Worm (Caenorhabditis elegans) whole organism, young adult: Measurements from ENCODE around the gene unc-22.
A peak's percentile ranks its signal among the peaks of the same experiment; 100 is the strongest.

Experiments used
- B0035.1 ChIP-seq: sonication (generic microtip); optimal IDR thresholded peaks from 2 replicates; lab custom pipeline; 2016; ENCODE audit warnings: missing genetic modification characterization, mild to moderate bottlenecking, missing compliant biosample characterization, missing genotype, missing genetic modification reagents
- D2030.7 ChIP-seq: fragments of 200-800 bp; sonication (Bioruptor generic); IDR thresholded peaks from 2 replicates; pipeline ENCODE4 v1.3.6; 2022; ENCODE audit warnings: missing genetic modification reagents, missing genetic modification characterization, missing compliant biosample characterization
- F22D6.2 ChIP-seq: sonication (generic microtip); optimal IDR thresholded peaks from 2 replicates; lab custom pipeline; 2016; ENCODE audit warnings: mild to moderate bottlenecking, missing genetic modification characterization, missing compliant biosample characterization
- F23B12.7 ChIP-seq: sonication (generic microtip); optimal IDR thresholded peaks from 2 replicates; lab custom pipeline; 2017; ENCODE audit warnings: missing genetic modification characterization, mild to moderate bottlenecking, missing compliant biosample characterization, antibody characterized with exemption, moderate library complexity; ENCODE audit not compliant: insufficient read depth
- F33H1.4 ChIP-seq: fragments of 200-800 bp; sonication (Bioruptor generic); IDR thresholded peaks from 2 replicates; pipeline ENCODE4 v1.3.6; 2022; ENCODE audit warnings: missing genetic modification reagents, missing genetic modification characterization, missing compliant biosample characterization
- F52B5.7 ChIP-seq: sonication (generic microtip); optimal IDR thresholded peaks from 2 replicates; lab custom pipeline; 2016; ENCODE audit warnings: mild to moderate bottlenecking, missing genetic modification characterization, missing compliant biosample characterization
- F57A8.1 ChIP-seq: fragments of 200-800 bp; sonication (Bioruptor generic); optimal IDR thresholded peaks from 2 replicates; lab custom pipeline; 2018; ENCODE audit warnings: mild to moderate bottlenecking, missing genetic modification characterization, moderate library complexity, missing compliant biosample characterization
- K12H6.12 ChIP-seq: fragments of 200-800 bp; sonication (Bioruptor generic); optimal IDR thresholded peaks from 2 replicates; lab custom pipeline; 2018; ENCODE audit warnings: mild to moderate bottlenecking, missing genetic modification characterization, missing compliant biosample characterization
- T07F8.4 ChIP-seq: sonication (generic microtip); optimal IDR thresholded peaks from 2 replicates; lab custom pipeline; 2016; ENCODE audit warnings: mild to moderate bottlenecking, missing genetic modification characterization, moderate library complexity, missing compliant biosample characterization
- T26A5.8 ChIP-seq: sonication (generic microtip); optimal IDR thresholded peaks from 2 replicates; lab custom pipeline; 2016; ENCODE audit warnings: missing genetic modification characterization, missing compliant biosample characterization
- Y67H2A.10 ChIP-seq: fragments of 200-800 bp; sonication (Bioruptor generic); conservative IDR thresholded peaks from 2 replicates; pipeline ENCODE4 v1.3.6; 2022; ENCODE audit warnings: missing genetic modification reagents, missing genetic modification characterization, missing compliant biosample characterization
- Y79H2A.3 ChIP-seq: fragments of 200-800 bp; sonication (Bioruptor generic); conservative IDR thresholded peaks from 2 replicates; pipeline ENCODE4 v1.3.6; 2022; ENCODE audit warnings: missing genetic modification reagents, missing genetic modification characterization, missing compliant biosample characterization
- Y95B8A.8 ChIP-seq: fragments of 200-800 bp; sonication (Bioruptor generic); IDR thresholded peaks from 2 replicates; pipeline ENCODE4 v1.3.6; 2022; ENCODE audit warnings: missing genetic modification reagents, missing genetic modification characterization, missing compliant biosample characterization
- ZK185.1 ChIP-seq: sonication (generic microtip); optimal IDR thresholded peaks from 2 replicates; lab custom pipeline; 2016; ENCODE audit warnings: mild to moderate bottlenecking, missing genetic modification characterization, missing compliant biosample characterization; ENCODE audit not compliant: poor library complexity, severe bottlenecking
- akir-1 ChIP-seq: fragments of 200-800 bp; sonication (Bioruptor generic); optimal IDR thresholded peaks from 2 replicates; lab custom pipeline; 2018; ENCODE audit warnings: mild to moderate bottlenecking, missing genetic modification characterization, moderate library complexity, missing compliant biosample characterization
- ama-1 ChIP-seq, 3 experiments: fragments of 150-350 bp in 1 of 3; sonication (generic microtip) in 2 of 3; optimal IDR thresholded peaks; 2 replicates each; lab custom pipeline; 2014 to 2018; ENCODE audit warnings: missing biosample characterization in 2 of 3, missing genetic modification characterization in 2 of 3, missing genetic modification reagents in 2 of 3
- atf-7 ChIP-seq: sonication (generic microtip); optimal IDR thresholded peaks from 2 replicates; lab custom pipeline; 2017; ENCODE audit warnings: mild to moderate bottlenecking, missing genetic modification characterization, missing compliant biosample characterization
- attf-5 ChIP-seq: fragments of 200-800 bp; sonication (Bioruptor generic); optimal IDR thresholded peaks from 2 replicates; lab custom pipeline; 2018; ENCODE audit warnings: mild to moderate bottlenecking, missing genetic modification characterization, missing compliant biosample characterization
- cebp-2 ChIP-seq: fragments of 200-800 bp; sonication (Bioruptor generic); IDR thresholded peaks from 2 replicates; pipeline ENCODE4 v1.3.6; 2022; ENCODE audit warnings: missing genetic modification characterization, missing compliant biosample characterization
- dpff-1 ChIP-seq: sonication (generic microtip); optimal IDR thresholded peaks from 2 replicates; lab custom pipeline; 2017; ENCODE audit warnings: mild to moderate bottlenecking, missing genetic modification characterization, missing compliant biosample characterization
- efl-1 ChIP-seq: fragments of 150-350 bp; optimal IDR thresholded peaks from 2 replicates; lab custom pipeline; 2014; ENCODE audit warnings: missing biosample characterization, missing genetic modification reagents, missing genetic modification characterization
- egl-44 ChIP-seq: fragments of 200-800 bp; sonication (Bioruptor generic); IDR thresholded peaks from 2 replicates; pipeline ENCODE4 v1.3.6; 2022; ENCODE audit warnings: missing genetic modification reagents, missing genetic modification characterization, missing compliant biosample characterization
- egrh-3 ChIP-seq: fragments of 200-800 bp; sonication (Bioruptor generic); IDR thresholded peaks from 2 replicates; pipeline ENCODE4 v1.3.6; 2022; ENCODE audit warnings: missing genetic modification reagents, missing genetic modification characterization, missing compliant biosample characterization
- ekl-4 ChIP-seq: fragments of 200-800 bp; sonication (Bioruptor generic); IDR thresholded peaks from 2 replicates; pipeline ENCODE4 v1.3.6; 2022; ENCODE audit warnings: missing genetic modification reagents, missing genetic modification characterization, missing compliant biosample characterization
- ets-4 ChIP-seq: fragments of 200-800 bp; sonication (Bioruptor generic); optimal IDR thresholded peaks from 2 replicates; lab custom pipeline; 2018; ENCODE audit warnings: mild to moderate bottlenecking, missing genetic modification characterization, missing compliant biosample characterization
- fkh-3 ChIP-seq: sonication (generic microtip); optimal IDR thresholded peaks from 2 replicates; lab custom pipeline; 2016; ENCODE audit warnings: mild to moderate bottlenecking, missing genetic modification characterization, missing compliant biosample characterization
- hlh-12 ChIP-seq: sonication (generic microtip); optimal IDR thresholded peaks from 2 replicates; lab custom pipeline; 2016; ENCODE audit warnings: missing genetic modification characterization, missing compliant biosample characterization
- hmg-1.2 ChIP-seq: fragments of 200-800 bp; sonication (Bioruptor generic); IDR thresholded peaks from 2 replicates; pipeline ENCODE4 v1.3.6; 2022; ENCODE audit warnings: missing genetic modification reagents, missing genetic modification characterization, missing compliant biosample characterization
- lin-26 ChIP-seq: fragments of 200-800 bp; sonication (Bioruptor generic); IDR thresholded peaks from 2 replicates; pipeline ENCODE4 v1.3.6; 2022; ENCODE audit warnings: missing genetic modification reagents, missing genetic modification characterization, missing compliant biosample characterization
- lin-54 ChIP-seq: fragments of 200-800 bp; sonication (Bioruptor generic); optimal IDR thresholded peaks from 2 replicates; lab custom pipeline; 2018; ENCODE audit warnings: mild to moderate bottlenecking, missing genetic modification characterization, missing compliant biosample characterization
- madf-6 ChIP-seq: fragments of 200-800 bp; sonication (Bioruptor generic); IDR thresholded peaks from 2 replicates; pipeline ENCODE4 v1.3.6; 2022; ENCODE audit warnings: missing genetic modification reagents, missing genetic modification characterization, missing compliant biosample characterization
- mel-28 ChIP-seq: sonication (generic microtip); optimal IDR thresholded peaks from 2 replicates; lab custom pipeline; 2016; ENCODE audit warnings: borderline replicate concordance, mild to moderate bottlenecking, missing genetic modification characterization, missing compliant biosample characterization
- mes-4 ChIP-seq: sonication (generic microtip); optimal IDR thresholded peaks from 2 replicates; lab custom pipeline; 2016; ENCODE audit warnings: missing genotype, missing genetic modification characterization, missing compliant biosample characterization
- nfya-2 ChIP-seq: fragments of 200-800 bp; sonication (Bioruptor generic); IDR thresholded peaks from 2 replicates; pipeline ENCODE4 v1.3.6; 2022; ENCODE audit warnings: missing genetic modification reagents, missing genetic modification characterization, missing compliant biosample characterization
- nhr-27 ChIP-seq: fragments of 200-800 bp; sonication (Bioruptor generic); optimal IDR thresholded peaks from 2 replicates; lab custom pipeline; 2018; ENCODE audit warnings: mild to moderate bottlenecking, missing genetic modification characterization, moderate library complexity, missing compliant biosample characterization
- repo-1 ChIP-seq: sonication (generic microtip); optimal IDR thresholded peaks from 2 replicates; lab custom pipeline; 2017; ENCODE audit warnings: mild to moderate bottlenecking, missing genetic modification characterization, missing compliant biosample characterization
- rpc-1 ChIP-seq, 2 experiments: fragments of 150-350 bp in 1 of 2; sonication (generic microtip) in 1 of 2; optimal IDR thresholded peaks; 2 replicates each; lab custom pipeline; 2014 to 2018; ENCODE audit warnings: missing biosample characterization in 1 of 2, missing genetic modification characterization in 1 of 2, missing genetic modification reagents in 1 of 2, missing genotype in 1 of 2
- sdz-38 ChIP-seq: sonication (generic microtip); optimal IDR thresholded peaks from 2 replicates; lab custom pipeline; 2016; ENCODE audit warnings: missing genotype, missing genetic modification characterization, missing compliant biosample characterization
- sea-2 ChIP-seq: fragments of 200-800 bp; sonication (Bioruptor generic); IDR thresholded peaks from 2 replicates; pipeline ENCODE4 v1.3.6; 2022; ENCODE audit warnings: missing genetic modification characterization, missing compliant biosample characterization
- snpc-1.1 ChIP-seq: sonication (generic microtip); optimal IDR thresholded peaks from 2 replicates; lab custom pipeline; 2017; ENCODE audit warnings: missing genetic modification characterization, mild to moderate bottlenecking, missing compliant biosample characterization, antibody characterized with exemption, moderate library complexity, missing genotype, missing genetic modification reagents; ENCODE audit not compliant: insufficient read depth
- snpc-1.3 ChIP-seq: sonication (generic microtip); optimal IDR thresholded peaks from 2 replicates; lab custom pipeline; 2017; ENCODE audit warnings: missing genetic modification characterization, mild to moderate bottlenecking, missing compliant biosample characterization, antibody characterized with exemption, moderate library complexity, missing genotype, missing genetic modification reagents; ENCODE audit not compliant: insufficient read depth
- snpc-4 ChIP-seq, 5 experiments: fragments of 150-350 bp in 1 of 5; sonication (generic microtip) in 4 of 5; optimal IDR thresholded peaks; 2 replicates each; lab custom pipeline; 2014 to 2018; ENCODE audit warnings: missing genetic modification characterization in 5 of 5, missing biosample characterization in 3 of 5, antibody characterized with exemption in 2 of 5, mild to moderate bottlenecking in 2 of 5, missing compliant biosample characterization in 2 of 5, missing genotype in 2 of 5, moderate library complexity in 2 of 5, missing genetic modification reagents in 1 of 5
- unc-62 ChIP-seq: fragments of 150-350 bp; optimal IDR thresholded peaks from 2 replicates; lab custom pipeline; 2014; ENCODE audit warnings: missing biosample characterization, missing genetic modification reagents, missing genetic modification characterization
- zim-3 ChIP-seq: sonication (generic microtip); optimal IDR thresholded peaks from 2 replicates; lab custom pipeline; 2017; ENCODE audit warnings: mild to moderate bottlenecking, missing genetic modification characterization, moderate library complexity, missing compliant biosample characterization
- ztf-25 ChIP-seq: fragments of 200-800 bp; sonication (Bioruptor generic); IDR thresholded peaks from 2 replicates; pipeline ENCODE4 v1.3.6; 2022; ENCODE audit warnings: missing genetic modification reagents, missing genetic modification characterization, missing compliant biosample characterization
- ztf-28 ChIP-seq: fragments of 200-800 bp; sonication (Bioruptor generic); IDR thresholded peaks from 2 replicates; pipeline ENCODE4 v1.3.6; 2022; ENCODE audit warnings: missing genetic modification reagents, missing genetic modification characterization, missing compliant biosample characterization

Gene unc-22

ce11 chrIV:12005090-12005770 is 5.6 kb downstream of the unc-22 start (continued):
- no peak for TF ChIP-seq mes-4 (tag; lab: Kevin White, UChicago)
- peak; percentile 18 for TF ChIP-seq T07F8.4 (tag; lab: Kevin White, UChicago)
- TF ChIP-seq Y95B8A.8 = no peak
- TF ChIP-seq ztf-28 (GFP tag; lab: Robert Waterston, UW) = no peak
- no peak for TF ChIP-seq ama-1 (optimal IDR thresholded peaks at IDR 0.05; lab: Kevin White, UChicago)
- TF ChIP-seq ama-1 (GFP tag; optimal IDR thresholded peaks at IDR 0.05; lab: Kevin White, UChicago) = no peak
- no peak for TF ChIP-seq F52B5.7 (tag; lab: Kevin White, UChicago)
- no peak for TF ChIP-seq sea-2 (GFP tag; lab: Robert Waterston, UW)
- no peak for TF ChIP-seq nhr-27 (tag; lab: Kevin White, UChicago)
- TF ChIP-seq hlh-12 (tag; lab: Kevin White, UChicago) = peak; percentile 36
- peak; percentile 61 for TF ChIP-seq madf-6 (GFP tag; lab: Robert Waterston, UW)
- no peak for TF ChIP-seq F33H1.4 (GFP tag; lab: Robert Waterston, UW)
- peak; percentile 38 for TF ChIP-seq F23B12.7 (tag; lab: Kevin White, UChicago)
- no peak for TF ChIP-seq K12H6.12
- TF ChIP-seq T26A5.8 = no peak
- TF ChIP-seq efl-1 = peak; percentile 6
- no peak for TF ChIP-seq akir-1 (GFP tag; lab: Kevin White, UChicago)
- TF ChIP-seq hmg-1.2 (GFP tag; lab: Robert Waterston, UW) = peak; percentile 39; the same call in 1 of the 2 replicates
- TF ChIP-seq sdz-38 (tag; lab: Kevin White, UChicago) = no peak
- TF ChIP-seq ztf-25 (GFP tag; lab: Robert Waterston, UW) = no peak
- TF ChIP-seq snpc-4 (GFP tag; optimal IDR thresholded peaks at IDR 0.05; lab: Kevin White, UChicago) = peak; percentile 37
- peak in 3 of 4 experiments; percentile 14 to 70 (median 37) for TF ChIP-seq snpc-4 (tag; optimal IDR thresholded peaks at IDR 0.05; lab: Kevin White, UChicago)
- TF ChIP-seq egl-44 (GFP tag; lab: Robert Waterston, UW) = peak; percentile 44; the same call in 1 of the 2 replicates
- TF ChIP-seq ets-4 (GFP tag; lab: Kevin White, UChicago) = no peak
- peak; percentile 40 for TF ChIP-seq snpc-1.3 (tag; lab: Kevin White, UChicago)
- no peak for TF ChIP-seq atf-7
- TF ChIP-seq repo-1 (tag; lab: Kevin White, UChicago) = no peak
- TF ChIP-seq B0035.1 = no peak
- no peak for TF ChIP-seq ekl-4 (GFP tag; lab: Robert Waterston, UW)
- TF ChIP-seq F22D6.2 = no peak
- no peak for TF ChIP-seq Y67H2A.10 (GFP tag; lab: Robert Waterston, UW)
- no peak for TF ChIP-seq attf-5 (GFP tag; lab: Kevin White, UChicago)
- no peak for TF ChIP-seq mel-28 (tag; lab: Kevin White, UChicago)
- TF ChIP-seq snpc-1.1 (tag; lab: Kevin White, UChicago) = no peak
- no peak for TF ChIP-seq dpff-1 (tag; lab: Kevin White, UChicago)
- TF ChIP-seq cebp-2 (GFP tag; lab: Robert Waterston, UW) = peak; percentile 89; the same call in 1 of the 2 replicates
- peak; percentile 30 for TF ChIP-seq F57A8.1 (GFP tag; lab: Kevin White, UChicago)
- TF ChIP-seq D2030.7 (GFP tag; lab: Robert Waterston, UW) = peak; percentile 35
- no peak for TF ChIP-seq egrh-3
- peak; percentile 57 for TF ChIP-seq lin-54 (GFP tag; lab: Kevin White, UChicago)
- TF ChIP-seq lin-26 (GFP tag; lab: Robert Waterston, UW) = peak; percentile 80
- no peak for TF ChIP-seq fkh-3 (tag; lab: Kevin White, UChicago)
- TF ChIP-seq nfya-2 (GFP tag; lab: Robert Waterston, UW) = no peak
- no peak for TF ChIP-seq ZK185.1 (tag; lab: Kevin White, UChicago)
- peak; percentile 60 for TF ChIP-seq rpc-1 (optimal IDR thresholded peaks at IDR 0.05; lab: Kevin White, UChicago)
- peak; percentile 88 for TF ChIP-seq rpc-1 (tag; optimal IDR thresholded peaks at IDR 0.05; lab: Kevin White, UChicago)
- no peak for TF ChIP-seq zim-3 (tag; lab: Kevin White, UChicago)
- no peak for TF ChIP-seq Y79H2A.3
- TF ChIP-seq unc-62 = no peak
